Worm (Caenorhabditis elegans) whole organism, midembryonic: ENCODE results near the gene enu-3.5.

Experiments used
- T22C8.4 ChIP-seq: fragments of 200-800 bp; sonication (Bioruptor generic); IDR thresholded peaks from 2 replicates; pipeline ENCODE4 v1.3.6; 2022; ENCODE audit warnings: missing genetic modification characterization, missing compliant biosample characterization
- cog-1 ChIP-seq: sonication (generic microtip); optimal IDR thresholded peaks from 2 replicates; lab custom pipeline; 2016; ENCODE audit warnings: missing genetic modification characterization, missing compliant biosample characterization
- klf-2 ChIP-seq: fragments of 200-800 bp; sonication (Bioruptor generic); conservative IDR thresholded peaks from 2 replicates; pipeline ENCODE4 v1.3.6; 2022; ENCODE audit warnings: missing genetic modification reagents, missing genetic modification characterization, missing compliant biosample characterization
- med-1 ChIP-seq: sonication (generic microtip); optimal IDR thresholded peaks from 2 replicates; lab custom pipeline; 2017; ENCODE audit warnings: missing genetic modification characterization, mild to moderate bottlenecking, missing compliant biosample characterization, antibody characterized with exemption, missing genetic modification reagents; ENCODE audit not compliant: insufficient read depth
- ref-1 ChIP-seq: fragments of 200-800 bp; sonication (Bioruptor generic); conservative IDR thresholded peaks from 2 replicates; pipeline ENCODE4 v1.3.6; 2022; ENCODE audit warnings: missing genetic modification reagents, missing genetic modification characterization, missing compliant biosample characterization
- tab-1 ChIP-seq: fragments of 200-800 bp; sonication (Bioruptor generic); IDR thresholded peaks from 2 replicates; pipeline ENCODE4 v1.3.6; 2022; ENCODE audit warnings: missing genetic modification characterization, missing compliant biosample characterization
- ztf-29 ChIP-seq: fragments of 200-800 bp; sonication (Bioruptor generic); IDR thresholded peaks from 2 replicates; pipeline ENCODE4 v1.3.6; 2022; ENCODE audit warnings: missing genetic modification reagents, missing genetic modification characterization, missing compliant biosample characterization

- no peak for TF ChIP-seq klf-2 (GFP tag; lab: Robert Waterston, UW)
- no peak for TF ChIP-seq tab-1 (GFP tag; lab: Robert Waterston, UW)
- TF ChIP-seq ztf-29 (GFP tag; lab: Robert Waterston, UW): no peak
- TF ChIP-seq cog-1 (tag; lab: Kevin White, UChicago): no peak
- no peak for TF ChIP-seq med-1 (GFP tag; lab: Kevin White, UChicago)
- TF ChIP-seq T22C8.4: no peak
- TF ChIP-seq ref-1: no peak
These were observed 48.9 kb upstream of the enu-3.5 start, which contains the start of gene Y37D8A.3 for ce11 chrIII:12829068-12829467.
